Worm (Caenorhabditis elegans): Measurements from ENCODE around the gene F36H9.5.

DNA sequence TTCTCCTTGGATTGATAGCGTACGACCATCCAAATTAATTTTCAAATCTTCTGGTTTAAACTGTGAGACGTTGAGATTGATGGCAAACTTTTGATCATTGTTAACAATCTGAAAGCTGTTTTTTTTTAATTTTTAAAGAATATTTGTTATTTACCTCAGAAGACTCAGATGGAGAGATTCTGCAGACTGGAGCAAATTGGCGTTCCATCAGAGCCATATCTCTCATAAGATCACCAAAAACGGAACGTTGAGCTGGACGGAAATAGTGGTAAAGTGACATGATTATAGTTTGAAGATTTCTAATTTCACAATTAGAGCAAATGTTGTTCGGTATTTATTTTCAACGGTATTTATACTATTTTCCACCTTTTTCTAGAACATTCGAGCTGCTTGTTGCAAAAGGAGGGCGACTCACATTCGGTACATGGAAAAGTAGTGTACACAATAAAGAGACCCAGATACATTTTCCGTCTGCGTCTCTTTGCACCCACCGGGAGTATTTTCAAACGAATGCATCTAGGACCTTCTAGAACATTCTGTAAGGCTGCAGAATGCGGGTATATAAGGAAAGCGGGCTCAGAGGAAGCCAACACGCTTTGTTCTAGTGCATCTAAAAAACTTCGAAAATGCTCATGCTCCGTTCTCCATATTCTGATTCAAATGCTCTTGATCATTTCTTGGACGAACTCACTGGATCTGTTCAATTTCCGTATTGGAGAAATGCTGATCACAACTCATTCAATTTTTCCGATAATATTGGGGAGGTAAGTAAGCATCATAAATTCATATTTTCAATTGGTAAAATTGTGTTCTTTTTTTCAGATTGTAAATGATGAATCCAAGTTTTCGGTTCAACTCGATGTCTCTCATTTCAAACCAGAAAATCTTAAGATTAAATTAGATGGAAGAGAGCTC lies 23.1 kb upstream of the F36H9.5 start, which contains the start of the genes hsp-16.2 and hsp-16.41:
- TF ChIP-seq ztf-1 (GFP tag; conservative IDR thresholded peaks at IDR 0.05) = no peak
- no peak for TF ChIP-seq snpc-4 (tag; optimal IDR thresholded peaks at IDR 0.05)
- no peak for TF ChIP-seq nhr-77 (tag; optimal IDR thresholded peaks at IDR 0.05)
- TF ChIP-seq ztf-4 (tag; optimal IDR thresholded peaks at IDR 0.05) = peak; percentile 57
- TF ChIP-seq fos-1 (tag; optimal IDR thresholded peaks at IDR 0.05) = peak; percentile 37
- no peak for TF ChIP-seq egl-27 (tag; optimal IDR thresholded peaks at IDR 0.05)
- no peak for TF ChIP-seq ztf-11 (tag; optimal IDR thresholded peaks at IDR 0.05)
- peak in 1 of 2 experiments; percentile 72 for TF ChIP-seq lsy-2 (tag; optimal IDR thresholded peaks at IDR 0.05)
- peak; percentile 65 for TF ChIP-seq F13H6.1 (tag; optimal IDR thresholded peaks at IDR 0.05)
- TF ChIP-seq ama-1 (optimal IDR thresholded peaks at IDR 0.05) = peak; percentile 97
- TF ChIP-seq ceh-82 (tag; optimal IDR thresholded peaks at IDR 0.05) = no peak
- TF ChIP-seq unc-62 (GFP tag; optimal IDR thresholded peaks at IDR 0.05) = no peak
- TF ChIP-seq nhr-23 (tag; optimal IDR thresholded peaks at IDR 0.05) = no peak
- TF ChIP-seq lin-13 (GFP tag; optimal IDR thresholded peaks at IDR 0.05) = peak; percentile 21
